Fruit fly (Drosophila melanogaster): Measurements from ENCODE around the gene L2HGDH.

DNA sequence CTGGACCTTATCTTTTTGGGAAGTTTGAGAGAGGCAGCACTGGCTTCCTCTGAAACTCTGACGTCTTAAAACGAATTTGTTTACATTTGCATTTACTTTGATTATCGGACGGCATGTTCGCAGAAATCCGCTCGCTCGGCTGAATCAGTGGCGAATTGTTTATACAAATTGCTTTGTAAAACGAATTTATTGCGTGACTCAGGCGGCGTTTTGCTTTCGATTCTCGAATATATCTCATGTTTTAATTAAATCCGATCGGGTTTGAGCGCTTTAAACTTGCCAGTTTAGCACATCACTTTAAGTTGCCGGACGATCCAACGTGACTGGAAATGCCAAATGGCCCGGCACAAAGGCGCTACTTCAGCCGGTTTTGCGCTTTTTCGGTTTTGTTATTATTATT, 9.9 kb upstream of the L2HGDH start:
- TF ChIP-seq CG8478 (optimal IDR thresholded peaks at IDR 0.05), result no peak
- TF ChIP-seq CTCF (optimal IDR thresholded peaks at IDR 0.05), result no peak
